Worm (Caenorhabditis elegans) whole organism, L3 larva: ENCODE data around the gene F12F6.7.

Source experiments
- R02D3.7 ChIP-seq: fragments of 150-350 bp; optimal IDR thresholded peaks from 2 replicates; lab custom pipeline; 2014; ENCODE audit warnings: missing biosample characterization, missing genetic modification characterization
- ama-1 ChIP-seq: fragments of 150-350 bp; optimal IDR thresholded peaks from 2 replicates; lab custom pipeline; 2018
- ceh-9 ChIP-seq: sonication (generic microtip); optimal IDR thresholded peaks from 2 replicates; lab custom pipeline; 2018; ENCODE audit warnings: missing biosample characterization, missing genetic modification characterization
- daf-12 ChIP-seq: fragments of 150-350 bp; optimal IDR thresholded peaks from 2 replicates; lab custom pipeline; 2014; ENCODE audit warnings: missing biosample characterization, missing genetic modification reagents, missing genetic modification characterization
- egl-27 ChIP-seq: sonication (generic microtip); optimal IDR thresholded peaks from 4 replicates; lab custom pipeline; 2017; ENCODE audit warnings: missing biosample characterization, missing genetic modification reagents, missing genetic modification characterization
- egl-5 ChIP-seq: fragments of 150-350 bp; optimal IDR thresholded peaks from 2 replicates; lab custom pipeline; 2017; ENCODE audit warnings: missing biosample characterization, missing genetic modification reagents, missing genetic modification characterization, inconsistent platforms
- elt-1 ChIP-seq: fragments of 150-350 bp; optimal IDR thresholded peaks from 2 replicates; lab custom pipeline; 2014; ENCODE audit warnings: missing biosample characterization, missing genetic modification characterization
- elt-2 ChIP-seq: sonication (generic microtip); optimal IDR thresholded peaks from 2 replicates; lab custom pipeline; 2016; ENCODE audit warnings: missing genetic modification reagents, mild to moderate bottlenecking, missing genetic modification characterization, missing compliant biosample characterization
- elt-3 ChIP-seq, 3 experiments: fragments of 150-350 bp in 1 of 3; sonication (generic microtip) in 2 of 3; optimal IDR thresholded peaks; 2 replicates in 2 of 3; 4 replicates in 1 of 3; lab custom pipeline; 2014 to 2017; ENCODE audit warnings: missing biosample characterization in 3 of 3, missing genetic modification characterization in 3 of 3
- eor-1 ChIP-seq, 2 experiments: fragments of 150-350 bp; optimal IDR thresholded peaks; 2 replicates each; lab custom pipeline; 2014 to 2018; ENCODE audit warnings: missing biosample characterization in 2 of 2, missing genetic modification characterization in 2 of 2
- fkh-10 ChIP-seq: sonication (generic microtip); optimal IDR thresholded peaks from 2 replicates; lab custom pipeline; 2017; ENCODE audit warnings: missing biosample characterization, missing genetic modification reagents, missing genetic modification characterization
- hmg-11 ChIP-seq: sonication (generic microtip); optimal IDR thresholded peaks from 2 replicates; lab custom pipeline; 2016; ENCODE audit warnings: missing genetic modification characterization, missing compliant biosample characterization
- jun-1 ChIP-seq: fragments of 150-350 bp; optimal IDR thresholded peaks from 2 replicates; lab custom pipeline; 2014; ENCODE audit warnings: missing biosample characterization, missing genetic modification reagents, missing genetic modification characterization
- lin-15B ChIP-seq: fragments of 150-350 bp; optimal IDR thresholded peaks from 2 replicates; lab custom pipeline; 2014; ENCODE audit warnings: missing biosample characterization, missing genetic modification characterization
- lin-39 ChIP-seq: fragments of 150-350 bp; optimal IDR thresholded peaks from 2 replicates; lab custom pipeline; 2018; ENCODE audit warnings: missing biosample characterization, missing genetic modification reagents, missing genetic modification characterization
- lsy-12 ChIP-seq: sonication (generic microtip); optimal IDR thresholded peaks from 2 replicates; lab custom pipeline; 2016; ENCODE audit warnings: mild to moderate bottlenecking, missing genetic modification characterization, missing compliant biosample characterization
- mml-1 ChIP-seq: fragments of 150-350 bp; sonication (generic microtip); optimal IDR thresholded peaks from 3 replicates; lab custom pipeline; 2014; ENCODE audit warnings: missing biosample characterization, missing genetic modification characterization
- nfya-1 ChIP-seq: sonication (generic microtip); optimal IDR thresholded peaks from 2 replicates; lab custom pipeline; 2017; ENCODE audit warnings: missing genetic modification characterization, mild to moderate bottlenecking, missing compliant biosample characterization, antibody characterized with exemption, moderate library complexity; ENCODE audit not compliant: insufficient read depth
- nhr-11 ChIP-seq: fragments of 150-350 bp; optimal IDR thresholded peaks from 2 replicates; lab custom pipeline; 2014; ENCODE audit warnings: missing biosample characterization, missing genetic modification characterization
- nhr-23 ChIP-seq: fragments of 150-350 bp; optimal IDR thresholded peaks from 2 replicates; lab custom pipeline; 2014; ENCODE audit warnings: missing biosample characterization, missing genetic modification reagents, missing genetic modification characterization
- nhr-25 ChIP-seq: sonication (generic microtip); optimal IDR thresholded peaks from 2 replicates; lab custom pipeline; 2017; ENCODE audit warnings: missing biosample characterization, missing genetic modification characterization
- nhr-28 ChIP-seq: fragments of 150-350 bp; optimal IDR thresholded peaks from 2 replicates; lab custom pipeline; 2014; ENCODE audit warnings: missing biosample characterization, missing genetic modification characterization
- nhr-43 ChIP-seq: sonication (generic microtip); optimal IDR thresholded peaks from 2 replicates; lab custom pipeline; 2016; ENCODE audit warnings: mild to moderate bottlenecking, missing genetic modification characterization, missing compliant biosample characterization; ENCODE audit not compliant: poor library complexity, severe bottlenecking
- nhr-67 ChIP-seq: fragments of 150-350 bp; optimal IDR thresholded peaks from 2 replicates; lab custom pipeline; 2014; ENCODE audit warnings: missing biosample characterization, missing genetic modification characterization
- pha-4 ChIP-seq: fragments of 150-350 bp; optimal IDR thresholded peaks from 2 replicates; lab custom pipeline; 2014; ENCODE audit warnings: missing biosample characterization, missing genetic modification reagents, missing genetic modification characterization
- skn-1 ChIP-seq: fragments of 150-350 bp; optimal IDR thresholded peaks from 2 replicates; lab custom pipeline; 2014; ENCODE audit warnings: missing biosample characterization, missing genetic modification characterization
- snpc-4 ChIP-seq: fragments of 150-350 bp; optimal IDR thresholded peaks from 2 replicates; lab custom pipeline; 2014; ENCODE audit warnings: missing biosample characterization, missing genetic modification characterization
- tbx-2 ChIP-seq: sonication (generic microtip); optimal IDR thresholded peaks from 2 replicates; lab custom pipeline; 2016; ENCODE audit warnings: mild to moderate bottlenecking, missing genetic modification characterization, missing compliant biosample characterization
- unc-39 ChIP-seq: sonication (generic microtip); optimal IDR thresholded peaks from 4 replicates; lab custom pipeline; 2017; ENCODE audit warnings: missing biosample characterization, missing genetic modification characterization
- zag-1 ChIP-seq: fragments of 150-350 bp; optimal IDR thresholded peaks from 2 replicates; lab custom pipeline; 2014; ENCODE audit warnings: missing biosample characterization, missing genetic modification characterization
- ztf-4 ChIP-seq: fragments of 150-350 bp; optimal IDR thresholded peaks from 2 replicates; lab custom pipeline; 2014; ENCODE audit warnings: missing biosample characterization, missing genetic modification characterization

Gene F12F6.7

DNA sequence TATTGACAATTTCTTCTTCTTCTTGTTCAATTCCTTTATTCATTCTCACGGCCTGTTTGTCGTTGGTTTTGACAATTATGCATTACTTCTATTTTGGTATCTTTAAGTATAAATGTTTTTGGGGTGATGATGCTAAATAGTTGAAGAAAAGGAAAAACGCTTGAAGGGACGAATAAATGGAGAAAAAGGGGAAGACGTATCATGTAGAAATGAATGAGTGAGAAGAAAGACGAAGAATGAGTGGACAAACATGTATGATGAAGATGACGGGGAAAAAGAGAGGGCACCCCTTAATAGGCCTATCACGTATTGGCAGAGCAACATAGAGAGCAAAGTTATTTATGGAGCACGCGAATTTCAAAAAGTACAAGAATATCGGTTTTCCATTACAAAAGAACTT is 13.0 kb downstream of the F12F6.7 start, which contains the start of gene M04B2.7:
Gene M04B2.7 (minus strand): TSS at position 101 of the 400 bp plus-strand sequence.
- no peak for TF ChIP-seq fkh-10 (GFP tag; lab: Kevin White, UChicago)

DNA sequence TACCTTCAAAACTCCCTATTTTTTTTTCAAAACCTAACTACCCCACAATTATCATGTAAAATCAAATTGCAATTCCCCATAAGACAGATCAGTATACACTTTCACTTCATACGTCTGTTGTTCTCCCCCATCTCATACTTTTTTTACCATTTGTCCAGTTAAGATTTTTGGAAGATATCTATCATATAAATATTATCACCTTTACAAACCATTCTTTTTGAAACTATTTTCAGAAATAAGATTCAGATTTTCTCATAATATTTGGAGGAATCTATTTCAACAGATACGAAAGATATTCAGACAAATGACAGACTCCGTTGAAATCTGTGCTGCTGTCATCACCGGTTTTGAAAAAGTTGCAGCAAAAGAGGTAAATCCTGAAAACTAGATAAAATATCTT is 33.9 kb downstream of the F12F6.7 start, which contains the start of gene M04B2.2:
Gene M04B2.2 (plus strand): TSS at position 301 of the 400 bp plus-strand sequence.
- peak; percentile 17 for TF ChIP-seq R02D3.7 (tag; lab: Kevin White, UChicago)
- TF ChIP-seq tbx-2 (tag; lab: Kevin White, UChicago) = peak; percentile 3
- peak; percentile 6 for TF ChIP-seq nhr-23
- TF ChIP-seq unc-39 (tag; lab: Kevin White, UChicago) = no peak
- TF ChIP-seq ama-1 = peak; percentile 34

DNA sequence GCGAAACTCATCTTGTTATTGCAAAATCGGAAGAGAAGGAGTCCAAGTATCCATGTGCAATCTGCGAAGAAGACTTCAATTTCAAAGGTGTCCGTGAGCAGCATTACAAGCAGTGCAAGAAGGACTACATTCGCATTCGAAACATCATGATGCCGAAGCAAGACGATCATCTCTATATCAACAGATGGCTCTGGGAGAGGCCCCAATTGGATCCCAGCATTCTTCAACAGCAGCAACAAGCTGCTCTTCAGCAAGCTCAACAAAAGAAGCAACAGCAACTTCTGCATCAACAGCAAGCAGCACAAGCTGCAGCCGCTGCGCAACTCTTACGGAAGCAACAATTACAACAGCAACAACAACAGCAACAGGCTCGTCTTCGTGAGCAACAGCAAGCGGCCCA is 35.4 kb downstream of the F12F6.7 start:
- TF ChIP-seq mml-1 (tag; lab: Kevin White, UChicago) = no peak
- TF ChIP-seq nhr-23 = no peak
- TF ChIP-seq ztf-4 (tag; lab: Kevin White, UChicago) = no peak
- TF ChIP-seq nhr-28 (tag; lab: Kevin White, UChicago) = no peak
- no peak for TF ChIP-seq lsy-12
- TF ChIP-seq unc-39 (tag; lab: Kevin White, UChicago) = no peak
- TF ChIP-seq ceh-9 = no peak
- no peak for TF ChIP-seq fkh-10 (GFP tag; lab: Kevin White, UChicago)
- TF ChIP-seq nhr-43 (tag; lab: Kevin White, UChicago) = no peak
- TF ChIP-seq elt-1 = no peak
- TF ChIP-seq daf-12 (tag; lab: Kevin White, UChicago) = no peak
- TF ChIP-seq ama-1 = no peak
- TF ChIP-seq elt-3 (tag; optimal IDR thresholded peaks at IDR 0.05; lab: Kevin White, UChicago) = no peak
- no peak for TF ChIP-seq egl-27 (tag; lab: Kevin White, UChicago)

DNA sequence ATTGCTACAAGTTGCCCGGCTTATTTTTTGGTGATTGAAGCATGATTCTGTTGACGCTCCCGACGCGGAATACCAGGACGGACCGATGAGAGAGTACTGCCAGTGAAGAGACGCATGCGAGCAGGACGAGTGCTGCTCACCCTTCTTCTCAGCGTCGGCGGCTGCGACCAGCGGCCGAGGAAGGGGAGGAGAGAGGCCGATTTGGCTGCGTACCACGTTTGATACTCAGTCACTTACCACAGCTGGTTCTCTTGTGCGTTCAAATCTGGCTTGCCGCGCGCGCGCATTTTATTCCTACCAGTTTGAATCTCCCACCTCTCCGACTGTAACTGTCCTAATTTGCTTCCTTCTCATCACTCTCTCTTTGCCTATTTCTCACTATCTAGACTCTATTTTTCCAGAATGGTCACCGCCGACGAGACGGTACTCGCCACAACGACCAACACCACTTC is 37.4 kb downstream of the F12F6.7 start, which contains the start of gene mep-1:
Gene mep-1 (plus strand): TSS at position 402 of the 452 bp plus-strand sequence.
- peak; percentile 11 for TF ChIP-seq tbx-2 (tag; lab: Kevin White, UChicago)
- peak; percentile 31 for TF ChIP-seq pha-4
- no peak for TF ChIP-seq eor-1 (tag; optimal IDR thresholded peaks at IDR 0.05; lab: Kevin White, UChicago)
- TF ChIP-seq nhr-11 = peak; percentile 37
- peak; percentile 33 for TF ChIP-seq elt-2
- TF ChIP-seq snpc-4 (tag; lab: Kevin White, UChicago) = peak; percentile 77
- TF ChIP-seq egl-5 = no peak
- TF ChIP-seq hmg-11 = peak; percentile 78
- TF ChIP-seq nhr-67 (tag; lab: Kevin White, UChicago) = no peak
- no peak for TF ChIP-seq zag-1 (tag; lab: Kevin White, UChicago)
- peak; percentile 76 for TF ChIP-seq nhr-25 (tag; lab: Kevin White, UChicago)
- TF ChIP-seq lin-15B (tag; lab: Kevin White, UChicago) = peak; percentile 68
- peak; percentile 57 for TF ChIP-seq R02D3.7 (tag; lab: Kevin White, UChicago)
- TF ChIP-seq skn-1 (tag; lab: Kevin White, UChicago) = peak; percentile 35
- peak; percentile 55 for TF ChIP-seq nhr-23
- peak; percentile 23 for TF ChIP-seq jun-1 (tag; lab: Kevin White, UChicago)
- TF ChIP-seq lin-39 (tag; lab: Kevin White, UChicago) = peak; percentile 95
- TF ChIP-seq nfya-1 (tag; lab: Kevin White, UChicago) = peak; percentile 77
- TF ChIP-seq unc-39 (tag; lab: Kevin White, UChicago) = no peak
- peak; percentile 54 for TF ChIP-seq fkh-10 (GFP tag; lab: Kevin White, UChicago)
- TF ChIP-seq ama-1 = peak; percentile 69
- TF ChIP-seq nhr-43 (tag; lab: Kevin White, UChicago) = peak; percentile 38
- peak; percentile 32 for TF ChIP-seq lsy-12

DNA sequence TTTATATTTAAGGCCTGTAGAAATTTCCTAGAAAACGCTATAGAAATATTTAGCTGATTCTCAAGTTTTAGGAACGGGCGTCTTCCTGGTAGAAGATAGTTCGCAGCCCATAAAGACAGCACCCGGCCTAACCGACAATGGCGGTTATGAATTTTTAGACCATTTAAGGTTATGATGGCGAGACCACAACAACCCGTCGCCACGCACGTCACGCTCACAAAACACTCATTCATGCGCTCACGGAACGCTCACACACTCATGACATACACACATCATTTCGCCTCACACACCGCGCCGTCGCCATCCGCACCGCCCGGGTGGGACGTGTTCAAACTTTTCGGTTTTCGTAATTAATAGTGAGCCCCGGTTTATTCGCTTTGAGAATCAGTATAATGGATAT is 37.9 kb downstream of the F12F6.7 start:
- TF ChIP-seq lin-15B (tag; lab: Kevin White, UChicago) (peak; percentile 8), elt-2 (no peak)
